Fruit fly (Drosophila melanogaster) whole organism, embryonic: Measurements from ENCODE around the gene CG43897.
A peak's percentile ranks its signal among the peaks of the same experiment; 100 is the strongest.

Source experiments
- Ada2b ChIP-seq: fragments of 200-800 bp; sonication (Bioruptor generic); IDR thresholded peaks from 2 replicates; pipeline ENCODE4 v1.3.6; 2022; ENCODE audit warnings: missing biosample characterization, missing genetic modification characterization
- Adf1 ChIP-seq: fragments of 200-800 bp; sonication (Bioruptor generic); IDR thresholded peaks from 2 replicates; pipeline ENCODE4 v1.3.6; 2022; ENCODE audit warnings: missing biosample characterization, missing genetic modification characterization
- Bgb ChIP-seq: fragments of 200-800 bp; sonication (Bioruptor generic); IDR thresholded peaks from 2 replicates; pipeline ENCODE4 v1.3.6; 2022; ENCODE audit warnings: missing biosample characterization, missing genetic modification characterization; ENCODE audit not compliant: partially characterized antibody
- CG10274 ChIP-seq: fragments of 200-800 bp; sonication (Bioruptor generic); optimal IDR thresholded peaks from 3 replicates; lab custom pipeline; 2017; ENCODE audit warnings: missing biosample characterization, mild to moderate bottlenecking, missing genetic modification characterization
- CG10431 ChIP-seq: fragments of 200-800 bp; sonication (Bioruptor generic); optimal IDR thresholded peaks from 3 replicates; lab custom pipeline; 2018; ENCODE audit warnings: missing biosample characterization, mild to moderate bottlenecking, missing genetic modification characterization
- CG15269 ChIP-seq: fragments of 200-800 bp; sonication (Bioruptor generic); optimal IDR thresholded peaks from 2 replicates; lab custom pipeline; 2018; ENCODE audit warnings: missing biosample characterization, mild to moderate bottlenecking, missing genetic modification characterization, moderate library complexity
- CG1602 ChIP-seq: fragments of 200-800 bp; sonication (Bioruptor generic); optimal IDR thresholded peaks from 3 replicates; lab custom pipeline; 2016; ENCODE audit warnings: missing biosample characterization, missing genetic modification characterization
- CG1647 ChIP-seq: fragments of 200-800 bp; sonication (Bioruptor generic); optimal IDR thresholded peaks from 3 replicates; lab custom pipeline; 2016; ENCODE audit warnings: missing biosample characterization, missing genetic modification characterization
- CG16815 ChIP-seq: fragments of 200-800 bp; sonication (Bioruptor generic); optimal IDR thresholded peaks from 3 replicates; lab custom pipeline; 2017; ENCODE audit warnings: missing biosample characterization, mild to moderate bottlenecking, missing genetic modification characterization
- CG17612 ChIP-seq: fragments of 200-800 bp; sonication (Bioruptor generic); IDR thresholded peaks from 2 replicates; pipeline ENCODE4 v1.3.6; 2022; ENCODE audit warnings: missing biosample characterization, missing genetic modification characterization
- CG1792 ChIP-seq: fragments of 200-800 bp; sonication (Bioruptor generic); optimal IDR thresholded peaks from 2 replicates; lab custom pipeline; 2016; ENCODE audit warnings: missing biosample characterization, missing genetic modification characterization
- CG2678 ChIP-seq: fragments of 200-800 bp; sonication (Bioruptor generic); optimal IDR thresholded peaks from 3 replicates; lab custom pipeline; 2019; ENCODE audit warnings: missing biosample characterization, mild to moderate bottlenecking, missing genetic modification characterization, moderate library complexity
- CG2875 ChIP-seq: fragments of 200-800 bp; sonication (Bioruptor generic); optimal IDR thresholded peaks from 2 replicates; lab custom pipeline; 2017; ENCODE audit warnings: missing biosample characterization, mild to moderate bottlenecking, missing genetic modification characterization, missing genetic modification reagents
- CG34422 ChIP-seq: fragments of 200-800 bp; sonication (Bioruptor generic); IDR thresholded peaks from 3 replicates; pipeline ENCODE4 v1.3.6; 2022; ENCODE audit warnings: missing biosample characterization, missing genetic modification characterization
- CG8359 ChIP-seq: fragments of 200-800 bp; sonication (Bioruptor generic); optimal IDR thresholded peaks from 2 replicates; lab custom pipeline; 2017; ENCODE audit warnings: missing biosample characterization, mild to moderate bottlenecking, missing genetic modification characterization, borderline replicate concordance
- CG8478 ChIP-seq: fragments of >200 bp; optimal IDR thresholded peaks from 2 replicates; lab custom pipeline; 2018
- CG8944 ChIP-seq: fragments of 200-800 bp; sonication (Bioruptor generic); optimal IDR thresholded peaks from 3 replicates; lab custom pipeline; 2016; ENCODE audit warnings: missing biosample characterization, missing genetic modification characterization
- CG9437 ChIP-seq: fragments of 200-800 bp; sonication (Bioruptor generic); optimal IDR thresholded peaks from 2 replicates; lab custom pipeline; 2018; ENCODE audit warnings: missing biosample characterization, mild to moderate bottlenecking, missing genetic modification characterization
- CG9817 ChIP-seq: fragments of 200-800 bp; sonication (Bioruptor generic); optimal IDR thresholded peaks from 2 replicates; lab custom pipeline; 2018; ENCODE audit warnings: missing biosample characterization, mild to moderate bottlenecking, missing genetic modification characterization, moderate library complexity
- CG9876 ChIP-seq: fragments of 200-800 bp; sonication (Bioruptor generic); optimal IDR thresholded peaks from 2 replicates; lab custom pipeline; 2016; ENCODE audit warnings: missing biosample characterization, missing genetic modification characterization
- CoRest ChIP-seq: fragments of 200-800 bp; sonication (Bioruptor generic); optimal IDR thresholded peaks from 3 replicates; lab custom pipeline; 2018; ENCODE audit warnings: missing biosample characterization, mild to moderate bottlenecking, missing genetic modification characterization, moderate library complexity
- CrebB ChIP-seq: fragments of 200-800 bp; sonication (Bioruptor generic); optimal IDR thresholded peaks from 3 replicates; lab custom pipeline; 2018; ENCODE audit warnings: missing biosample characterization, mild to moderate bottlenecking, missing genetic modification characterization
- D19B ChIP-seq: fragments of 200-800 bp; sonication (Bioruptor generic); optimal IDR thresholded peaks from 2 replicates; lab custom pipeline; 2017; ENCODE audit warnings: missing biosample characterization, mild to moderate bottlenecking, missing genetic modification characterization
- Dek ChIP-seq: fragments of 200-800 bp; sonication (Bioruptor generic); optimal IDR thresholded peaks from 3 replicates; lab custom pipeline; 2019; ENCODE audit warnings: missing biosample characterization, mild to moderate bottlenecking, missing genetic modification characterization, moderate library complexity
- E2f2 ChIP-seq: fragments of 200-800 bp; sonication (Bioruptor generic); IDR thresholded peaks from 2 replicates; pipeline ENCODE4 v1.3.6; 2022; ENCODE audit warnings: missing biosample characterization, missing genetic modification characterization
- Fer1 ChIP-seq: fragments of 200-800 bp; sonication (Bioruptor generic); optimal IDR thresholded peaks from 2 replicates; lab custom pipeline; 2017; ENCODE audit warnings: missing biosample characterization, mild to moderate bottlenecking, missing genetic modification characterization
- MTF-1 ChIP-seq: fragments of 200-800 bp; sonication (Bioruptor generic); optimal IDR thresholded peaks from 2 replicates; lab custom pipeline; 2018; ENCODE audit warnings: missing biosample characterization, mild to moderate bottlenecking, missing genetic modification characterization, borderline replicate concordance
- Mrtf ChIP-seq: fragments of 200-800 bp; sonication (Bioruptor generic); IDR thresholded peaks from 3 replicates; pipeline ENCODE4 v1.3.6; 2022; ENCODE audit warnings: missing biosample characterization, missing genetic modification characterization
- NC2β ChIP-seq: fragments of 200-800 bp; sonication (Bioruptor generic); optimal IDR thresholded peaks from 2 replicates; lab custom pipeline; 2016; ENCODE audit warnings: missing biosample characterization, missing genetic modification characterization
- Six4 ChIP-seq: fragments of 200-800 bp; sonication (Bioruptor generic); optimal IDR thresholded peaks from 2 replicates; lab custom pipeline; 2016; ENCODE audit warnings: missing biosample characterization, missing genetic modification characterization
- Sry-β ChIP-seq: fragments of 200-800 bp; sonication (Bioruptor generic); optimal IDR thresholded peaks from 2 replicates; lab custom pipeline; 2018; ENCODE audit warnings: missing biosample characterization, mild to moderate bottlenecking, missing genetic modification characterization, moderate library complexity
- al ChIP-seq: fragments of 200-800 bp; sonication (Bioruptor generic); IDR thresholded peaks from 2 replicates; pipeline ENCODE4 v1.3.6; 2022; ENCODE audit warnings: missing biosample characterization, missing genetic modification characterization
- ase ChIP-seq: fragments of 200-800 bp; sonication (Bioruptor generic); IDR thresholded peaks from 3 replicates; pipeline ENCODE4 v1.3.6; 2022; ENCODE audit warnings: missing biosample characterization, missing genetic modification characterization
- bigmax ChIP-seq: fragments of 200-800 bp; sonication (Bioruptor generic); optimal IDR thresholded peaks from 2 replicates; lab custom pipeline; 2018; ENCODE audit warnings: missing biosample characterization, mild to moderate bottlenecking, missing genetic modification characterization
- cas ChIP-seq: fragments of 200-800 bp; sonication (Bioruptor generic); IDR thresholded peaks from 2 replicates; pipeline ENCODE4 v1.3.6; 2022; ENCODE audit warnings: missing biosample characterization, missing genetic modification characterization
- crol ChIP-seq: fragments of 200-800 bp; sonication (Bioruptor generic); IDR thresholded peaks from 2 replicates; pipeline ENCODE4 v1.3.6; 2022; ENCODE audit warnings: missing biosample characterization, missing genetic modification characterization
- dmrt99B ChIP-seq: fragments of 200-800 bp; sonication (Bioruptor generic); optimal IDR thresholded peaks from 2 replicates; lab custom pipeline; 2018; ENCODE audit warnings: missing biosample characterization, mild to moderate bottlenecking, missing genetic modification characterization, moderate library complexity
- eve ChIP-seq, 2 experiments: fragments of >200 bp; optimal IDR thresholded peaks; 2 replicates each; lab custom pipeline; 2017; ENCODE audit warnings: missing biosample characterization in 2 of 2, missing genetic modification characterization in 2 of 2
- grn ChIP-seq: fragments of 200-800 bp; sonication (Bioruptor generic); optimal IDR thresholded peaks from 3 replicates; lab custom pipeline; 2017; ENCODE audit warnings: missing biosample characterization, missing genetic modification characterization
- hkb ChIP-seq, 2 experiments: fragments of 200-800 bp in 1 of 2; fragments of >200 bp in 1 of 2; sonication (Bioruptor generic) in 1 of 2; IDR thresholded peaks in 1 of 2; optimal IDR thresholded peaks in 1 of 2; 2 replicates each; pipeline versions ENCODE4 v1.3.6 to Lab custom; 2017 to 2022; ENCODE audit warnings: missing biosample characterization in 1 of 2, missing genetic modification characterization in 1 of 2
- knrl ChIP-seq: fragments of 200-800 bp; sonication (Bioruptor generic); IDR thresholded peaks from 3 replicates; pipeline ENCODE4 v1.3.6; 2022; ENCODE audit warnings: missing biosample characterization, missing genetic modification characterization; ENCODE audit not compliant: partially characterized antibody
- lov ChIP-seq, 2 experiments: fragments of 200-800 bp in 1 of 2; fragments of >200 bp in 1 of 2; sonication (Bioruptor generic) in 1 of 2; IDR thresholded peaks in 1 of 2; optimal IDR thresholded peaks in 1 of 2; 2 replicates in 1 of 2; 3 replicates in 1 of 2; pipeline versions ENCODE4 v1.3.6 to Lab custom; 2017 to 2022; ENCODE audit warnings: missing biosample characterization in 1 of 2, missing genetic modification characterization in 1 of 2
- phol ChIP-seq: fragments of 200-800 bp; sonication (Bioruptor generic); optimal IDR thresholded peaks from 3 replicates; lab custom pipeline; 2018; ENCODE audit warnings: missing biosample characterization, mild to moderate bottlenecking, missing genetic modification characterization, moderate library complexity
- sr ChIP-seq: fragments of 200-800 bp; sonication (Bioruptor generic); IDR thresholded peaks from 3 replicates; pipeline ENCODE4 v1.3.6; 2022; ENCODE audit warnings: missing biosample characterization, missing genetic modification characterization
- tap ChIP-seq: fragments of 200-800 bp; optimal IDR thresholded peaks from 3 replicates; lab custom pipeline; 2019; ENCODE audit warnings: missing biosample characterization, mild to moderate bottlenecking, missing genetic modification characterization, moderate library complexity
- trem ChIP-seq: fragments of 200-800 bp; optimal IDR thresholded peaks from 3 replicates; lab custom pipeline; 2019; ENCODE audit warnings: missing biosample characterization, mild to moderate bottlenecking, missing genetic modification characterization, moderate library complexity
- tup ChIP-seq: fragments of 200-800 bp; sonication (Bioruptor generic); optimal IDR thresholded peaks from 2 replicates; lab custom pipeline; 2016; ENCODE audit warnings: missing biosample characterization, mild to moderate bottlenecking, missing genetic modification characterization, moderate library complexity
- tx ChIP-seq: fragments of 200-800 bp; sonication (Bioruptor generic); optimal IDR thresholded peaks from 2 replicates; lab custom pipeline; 2016; ENCODE audit warnings: missing biosample characterization, missing genetic modification characterization
- zfh2 ChIP-seq: fragments of 200-800 bp; sonication (Bioruptor generic); optimal IDR thresholded peaks from 2 replicates; lab custom pipeline; 2016; ENCODE audit warnings: missing biosample characterization, missing genetic modification characterization

Gene CG43897

dm6 chr3L:9855784-9856426, 42.3 kb downstream of the CG43897 start (continued):
- TF ChIP-seq CG8944 (GFP tag; lab: Kevin White, UChicago) (peak; percentile 97), trem (tag; lab: Kevin White, UChicago) (peak; percentile 97), CG16815 (GFP tag; lab: Kevin White, UChicago) (peak; percentile 98), CG1602 (peak; percentile 97), eve (GFP tag; optimal IDR thresholded peaks at IDR 0.05; lab: Kevin White, UChicago) (peak; percentile 97 to 98), CG1792 (peak; percentile 97), Ada2b (GFP tag; lab: Robert Waterston, UW) (peak; percentile 94), CG2875 (GFP tag; lab: Kevin White, UChicago) (peak; percentile 97), CrebB (tag; lab: Kevin White, UChicago) (peak; percentile 91), tup (peak; percentile 91), ase (peak; percentile 97), CG8478 (lab: Kevin White, UChicago) (no peak), crol (peak; percentile 81), grn (GFP tag; lab: Kevin White, UChicago) (peak; percentile 77), D19B (GFP tag; lab: Kevin White, UChicago) (peak; percentile 70), CG2678 (tag; lab: Kevin White, UChicago) (peak; percentile 97), Adf1 (peak; percentile 62), MTF-1 (peak; percentile 96), hkb (optimal IDR thresholded peaks at IDR 0.05; lab: Kevin White, UChicago) (peak; percentile 81), hkb (GFP tag; IDR thresholded peaks at IDR 0.05; lab: Robert Waterston, UW) (peak; percentile 97), CG10274 (GFP tag; lab: Kevin White, UChicago) (peak; percentile 100), tx (peak; percentile 95), Sry-β (peak; percentile 52), tap (tag; lab: Kevin White, UChicago) (peak; percentile 97), CG1647 (peak; percentile 93), CG34422 (GFP tag; lab: Robert Waterston, UW) (peak; percentile 98), Mrtf (peak; percentile 96), CoRest (tag; lab: Kevin White, UChicago) (peak; percentile 97), CG10431 (GFP tag; lab: Kevin White, UChicago) (peak; percentile 90), Six4 (peak; percentile 97), Bgb (GFP tag; lab: Robert Waterston, UW) (no peak), knrl (no peak), CG9437 (peak; percentile 86), E2f2 (peak; percentile 77), CG17612 (GFP tag; lab: Robert Waterston, UW) (peak; percentile 92), Fer1 (GFP tag; lab: Kevin White, UChicago) (peak; percentile 94), sr (GFP tag; lab: Robert Waterston, UW) (peak; percentile 95), cas (GFP tag; lab: Robert Waterston, UW) (peak; percentile 73), NC2β (peak; percentile 97), CG9817 (tag; lab: Kevin White, UChicago) (peak; percentile 93), al (GFP tag; lab: Robert Waterston, UW) (peak; percentile 89), Dek (tag; lab: Kevin White, UChicago) (peak; percentile 92), lov (optimal IDR thresholded peaks at IDR 0.05; lab: Kevin White, UChicago) (no peak), lov (GFP tag; IDR thresholded peaks at IDR 0.05; lab: Robert Waterston, UW) (peak; percentile 98), CG15269 (tag; lab: Kevin White, UChicago) (peak; percentile 92), CG8359 (GFP tag; lab: Kevin White, UChicago) (peak; percentile 95), CG9876 (GFP tag; lab: Kevin White, UChicago) (peak; percentile 86), dmrt99B (peak; percentile 98), bigmax (GFP tag; lab: Kevin White, UChicago) (peak; percentile 59), zfh2 (GFP tag; lab: Kevin White, UChicago) (peak; percentile 89), phol (tag; lab: Kevin White, UChicago) (peak; percentile 99)
